Fruit fly (Drosophila melanogaster) whole organism, prepupa: ENCODE results near the gene CG1271.

Source experiments
- Blimp-1 ChIP-seq: fragments of 200-800 bp; sonication (Bioruptor generic); optimal IDR thresholded peaks from 3 replicates; lab custom pipeline; 2017; ENCODE audit warnings: missing biosample characterization, missing genetic modification characterization, mild to moderate bottlenecking, moderate library complexity, missing genetic modification reagents
- CG10669 ChIP-seq: fragments of 200-800 bp; sonication (Bioruptor generic); optimal IDR thresholded peaks from 3 replicates; lab custom pipeline; 2018; ENCODE audit warnings: missing biosample characterization, mild to moderate bottlenecking, missing genetic modification characterization, moderate library complexity
- CG11294 ChIP-seq: fragments of 200-800 bp; sonication (Bioruptor generic); IDR thresholded peaks from 2 replicates; pipeline ENCODE4 v1.3.6; 2022; ENCODE audit warnings: missing biosample characterization, missing genetic modification characterization
- CG15336 ChIP-seq: fragments of 200-800 bp; sonication (Bioruptor generic); IDR thresholded peaks from 2 replicates; pipeline ENCODE4 v1.3.6; 2022; ENCODE audit warnings: missing biosample characterization, missing genetic modification characterization
- CG16779 ChIP-seq: fragments of 200-800 bp; sonication (Bioruptor generic); optimal IDR thresholded peaks from 3 replicates; lab custom pipeline; 2017; ENCODE audit warnings: missing biosample characterization, mild to moderate bottlenecking, missing genetic modification characterization
- CG32006 ChIP-seq: fragments of 200-800 bp; sonication (Bioruptor generic); optimal IDR thresholded peaks from 3 replicates; lab custom pipeline; 2017; ENCODE audit warnings: missing biosample characterization, mild to moderate bottlenecking, missing genetic modification characterization
- CG34406 ChIP-seq: fragments of 200-800 bp; sonication (Bioruptor generic); optimal IDR thresholded peaks from 3 replicates; lab custom pipeline; 2016; ENCODE audit warnings: missing biosample characterization, missing genetic modification characterization
- CG6792 ChIP-seq: fragments of 200-800 bp; sonication (Bioruptor generic); optimal IDR thresholded peaks from 3 replicates; lab custom pipeline; 2016; ENCODE audit warnings: missing biosample characterization, missing genetic modification characterization
- CG6854 ChIP-seq: fragments of 200-800 bp; sonication (Bioruptor generic); optimal IDR thresholded peaks from 2 replicates; lab custom pipeline; 2017; ENCODE audit warnings: missing biosample characterization, mild to moderate bottlenecking, missing genetic modification characterization
- CG7368 ChIP-seq: fragments of 200-800 bp; sonication (Bioruptor generic); optimal IDR thresholded peaks from 3 replicates; lab custom pipeline; 2016; ENCODE audit warnings: missing biosample characterization, missing genetic modification characterization
- CG8319 ChIP-seq: fragments of 200-800 bp; sonication (Bioruptor generic); optimal IDR thresholded peaks from 3 replicates; lab custom pipeline; 2016; ENCODE audit warnings: missing biosample characterization, missing genetic modification characterization
- CG9139 ChIP-seq: fragments of 200-800 bp; sonication (Bioruptor generic); optimal IDR thresholded peaks from 3 replicates; lab custom pipeline; 2017; ENCODE audit warnings: missing biosample characterization, mild to moderate bottlenecking, missing genetic modification characterization
- Eip75B ChIP-seq: fragments of 200-800 bp; sonication (Bioruptor generic); optimal IDR thresholded peaks from 3 replicates; lab custom pipeline; 2016; ENCODE audit warnings: missing biosample characterization, missing genetic modification characterization
- Eip78C ChIP-seq: fragments of 200-800 bp; sonication (Bioruptor generic); peaks from one replicate; lab custom pipeline; 2016; ENCODE audit warnings: missing biosample characterization, missing genetic modification characterization
- Eip93F ChIP-seq: fragments of 200-800 bp; sonication (Bioruptor generic); optimal IDR thresholded peaks from 2 replicates; lab custom pipeline; 2016; ENCODE audit warnings: missing biosample characterization, mild to moderate bottlenecking, missing genetic modification characterization
- Ets21C ChIP-seq: fragments of 200-800 bp; sonication (Bioruptor generic); optimal IDR thresholded peaks from 3 replicates; lab custom pipeline; 2016; ENCODE audit warnings: missing biosample characterization, missing genetic modification characterization
- Ets96B ChIP-seq: fragments of 200-800 bp; optimal IDR thresholded peaks from 2 replicates; lab custom pipeline; 2019; ENCODE audit warnings: missing biosample characterization, mild to moderate bottlenecking, missing genetic modification characterization, moderate library complexity
- Gug ChIP-seq: fragments of 200-800 bp; sonication (Bioruptor generic); IDR thresholded peaks from 2 replicates; pipeline ENCODE4 v1.3.6; 2022; ENCODE audit warnings: missing biosample characterization, missing genetic modification characterization
- Hr38 ChIP-seq: sonication (Bioruptor generic); optimal IDR thresholded peaks from 2 replicates; lab custom pipeline; 2016; ENCODE audit warnings: missing biosample characterization, missing genetic modification characterization
- Hr4 ChIP-seq: fragments of 200-800 bp; sonication (Bioruptor generic); optimal IDR thresholded peaks from 3 replicates; lab custom pipeline; 2016; ENCODE audit warnings: missing biosample characterization, missing genetic modification characterization
- Smox ChIP-seq: fragments of 200-800 bp; sonication (Bioruptor generic); optimal IDR thresholded peaks from 3 replicates; lab custom pipeline; 2016; ENCODE audit warnings: missing biosample characterization, missing genetic modification characterization
- Sox102F ChIP-seq: fragments of 200-800 bp; sonication (Bioruptor generic); optimal IDR thresholded peaks from 2 replicates; lab custom pipeline; 2016; ENCODE audit warnings: missing biosample characterization, mild to moderate bottlenecking, missing genetic modification characterization
- achi ChIP-seq: fragments of 200-800 bp; sonication (Bioruptor generic); optimal IDR thresholded peaks from 3 replicates; lab custom pipeline; 2016; ENCODE audit warnings: missing biosample characterization, missing genetic modification characterization
- acj6 ChIP-seq: fragments of 200-800 bp; sonication (Bioruptor generic); optimal IDR thresholded peaks from 3 replicates; lab custom pipeline; 2016; ENCODE audit warnings: missing biosample characterization, missing genetic modification characterization
- dac ChIP-seq: fragments of 200-800 bp; sonication (Bioruptor generic); optimal IDR thresholded peaks from 2 replicates; lab custom pipeline; 2017; ENCODE audit warnings: missing biosample characterization, mild to moderate bottlenecking, missing genetic modification characterization
- esn ChIP-seq: fragments of 200-800 bp; sonication (Bioruptor generic); optimal IDR thresholded peaks from 2 replicates; lab custom pipeline; 2016; ENCODE audit warnings: missing biosample characterization, mild to moderate bottlenecking, missing genetic modification characterization, moderate library complexity
- fd59A ChIP-seq: fragments of 200-800 bp; sonication (Bioruptor generic); optimal IDR thresholded peaks from 2 replicates; lab custom pipeline; 2017; ENCODE audit warnings: missing biosample characterization, mild to moderate bottlenecking, missing genetic modification characterization, missing genetic modification reagents
- fkh ChIP-seq: fragments of 200-800 bp; sonication (Bioruptor generic); optimal IDR thresholded peaks from 3 replicates; lab custom pipeline; 2017; ENCODE audit warnings: missing biosample characterization, mild to moderate bottlenecking, missing genetic modification characterization, moderate library complexity
- lz ChIP-seq: fragments of 200-800 bp; sonication (Bioruptor generic); optimal IDR thresholded peaks from 3 replicates; lab custom pipeline; 2016; ENCODE audit warnings: missing biosample characterization, missing genetic modification characterization
- net ChIP-seq: fragments of 200-800 bp; sonication (Bioruptor generic); optimal IDR thresholded peaks from 3 replicates; lab custom pipeline; 2016; ENCODE audit warnings: missing biosample characterization, missing genetic modification characterization
- pdm3 ChIP-seq: fragments of 200-800 bp; sonication (Bioruptor generic); optimal IDR thresholded peaks from 3 replicates; lab custom pipeline; 2016; ENCODE audit warnings: missing biosample characterization, missing genetic modification characterization
- salr ChIP-seq, 2 experiments: fragments of 200-800 bp; sonication (Bioruptor generic); optimal IDR thresholded peaks; 3 replicates each; lab custom pipeline; 2016 to 2018; ENCODE audit warnings: missing biosample characterization in 2 of 2, missing genetic modification characterization in 2 of 2, mild to moderate bottlenecking in 1 of 2
- spab ChIP-seq: fragments of 200-800 bp; sonication (Bioruptor generic); optimal IDR thresholded peaks from 2 replicates; lab custom pipeline; 2017; ENCODE audit warnings: missing biosample characterization, mild to moderate bottlenecking, missing genetic modification characterization, missing genetic modification reagents
- svp ChIP-seq: fragments of 200-800 bp; sonication (Bioruptor generic); peaks from one replicate; lab custom pipeline; 2016; ENCODE audit warnings: missing biosample characterization, missing genetic modification characterization
- topi ChIP-seq: fragments of 200-800 bp; sonication (Bioruptor generic); optimal IDR thresholded peaks from 3 replicates; lab custom pipeline; 2016; ENCODE audit warnings: missing biosample characterization, missing genetic modification characterization

Gene CG1271

DNA sequence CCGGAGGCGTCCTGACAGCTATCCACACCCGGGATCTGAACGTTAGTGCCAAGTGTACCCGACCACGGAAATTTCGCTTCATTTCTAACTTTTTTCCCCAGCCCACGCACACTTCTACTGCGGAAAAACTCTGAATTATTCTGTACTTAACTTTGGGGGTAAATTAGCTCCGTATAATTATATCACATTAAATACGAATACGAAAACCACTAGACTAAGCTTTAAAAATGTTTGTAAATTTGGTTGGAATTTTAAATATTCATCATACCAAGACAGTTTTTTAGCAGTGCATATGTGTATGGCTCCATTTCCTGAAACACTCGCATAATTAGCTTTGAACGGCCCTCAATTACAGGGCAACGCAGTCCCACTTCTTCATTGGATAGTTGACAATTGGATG is 38.8 kb upstream of the CG1271 start:
- TF ChIP-seq CG9139 (no peak), topi (GFP tag; lab: Kevin White, UChicago) (no peak), acj6 (GFP tag; lab: Kevin White, UChicago) (no peak), Eip93F (GFP tag; lab: Kevin White, UChicago) (no peak), Hr4 (GFP tag; lab: Kevin White, UChicago) (no peak), Gug (GFP tag; lab: Robert Waterston, UW) (no peak), spab (GFP tag; lab: Kevin White, UChicago) (no peak), achi (no peak), svp (GFP tag; lab: Kevin White, UChicago) (no peak), salr (GFP tag; optimal IDR thresholded peaks at IDR 0.05; lab: Kevin White, UChicago) (no peak), Hr38 (GFP tag; lab: Kevin White, UChicago) (no peak)

DNA sequence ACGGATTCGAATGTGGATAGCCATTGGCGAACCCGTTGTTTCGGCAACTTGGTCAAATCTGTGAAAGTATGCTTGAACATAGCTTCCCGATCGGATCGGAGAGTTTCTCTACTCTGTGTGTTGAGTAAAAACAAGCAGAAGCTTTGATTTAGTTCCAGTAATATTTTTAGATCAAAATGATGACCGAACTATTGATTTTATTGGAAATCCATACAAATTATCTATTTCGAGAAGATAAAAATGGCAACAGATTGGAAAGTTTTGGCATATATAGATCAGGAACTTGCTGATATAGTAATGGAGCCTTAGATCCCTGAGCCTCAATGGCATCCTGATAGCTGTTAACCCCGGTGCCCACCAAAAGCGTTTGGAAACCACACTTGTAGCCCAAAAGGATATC is 36.3 kb upstream of the CG1271 start, which contains the start of gene CG32488:
TSS of gene CG32488 (minus strand) at position 101 of the 400 bp plus-strand sequence.
- TF ChIP-seq lz (GFP tag; lab: Kevin White, UChicago) = no peak
- TF ChIP-seq, all 60 proteins: peak for 0

dm6 chr3L:3017156-3017555 is 35.2 kb upstream of the CG1271 start, which contains the start of gene CG32487:
CG32487 (minus strand) TSS chr3L:3017256.
- TF ChIP-seq fd59A (GFP tag; lab: Kevin White, UChicago) = no peak
- TF ChIP-seq CG10669 = no peak
- no peak for TF ChIP-seq Eip78C (GFP tag; lab: Kevin White, UChicago)
- TF ChIP-seq CG6854 = no peak
- no peak for TF ChIP-seq pdm3 (GFP tag; lab: Kevin White, UChicago)
- no peak for TF ChIP-seq CG15336 (GFP tag; lab: Robert Waterston, UW)
- no peak for TF ChIP-seq Smox (GFP tag; lab: Kevin White, UChicago)
- no peak for TF ChIP-seq fkh (GFP tag; lab: Kevin White, UChicago)
- no peak for TF ChIP-seq CG34406 (GFP tag; lab: Kevin White, UChicago)
- no peak for TF ChIP-seq net (GFP tag; lab: Kevin White, UChicago)
- TF ChIP-seq CG7368 (GFP tag; lab: Kevin White, UChicago) = no peak
- TF ChIP-seq CG8319 = no peak
- TF ChIP-seq dac (GFP tag; lab: Kevin White, UChicago) = no peak
- no peak for TF ChIP-seq Gug (GFP tag; lab: Robert Waterston, UW)
- no peak for TF ChIP-seq Hr38 (GFP tag; lab: Kevin White, UChicago)

DNA sequence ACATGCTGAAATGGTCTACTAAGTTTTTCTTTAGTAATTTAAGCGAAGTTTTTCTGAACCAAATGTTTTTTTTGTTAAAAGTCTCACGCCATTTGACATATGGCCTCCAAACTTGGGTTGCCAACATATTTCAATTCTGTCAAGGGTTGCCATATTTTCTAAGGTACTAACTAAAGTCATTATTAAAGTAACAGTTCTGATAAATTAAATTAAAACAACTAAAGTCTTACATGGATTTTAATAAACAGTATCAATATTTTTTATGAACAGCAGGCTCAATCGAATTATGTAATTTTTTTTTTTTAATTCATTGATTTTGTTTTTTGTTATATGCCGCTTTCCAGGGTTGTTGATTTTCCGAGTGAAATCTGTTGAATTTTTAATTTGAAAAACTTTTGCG is 25.9 kb upstream of the CG1271 start, which contains the start of gene aly:
TSS of gene aly (minus strand) at position 101 of the 400 bp plus-strand sequence.
- no peak for TF ChIP-seq CG32006
- TF ChIP-seq Sox102F (GFP tag; lab: Kevin White, UChicago) = no peak
- TF ChIP-seq CG11294 = no peak
- no peak for TF ChIP-seq CG9139
- TF ChIP-seq esn (GFP tag; lab: Kevin White, UChicago) = no peak
- TF ChIP-seq Hr4 (GFP tag; lab: Kevin White, UChicago) = no peak
- no peak for TF ChIP-seq CG7368 (GFP tag; lab: Kevin White, UChicago)
- no peak for TF ChIP-seq Gug (GFP tag; lab: Robert Waterston, UW)
- TF ChIP-seq Eip75B (GFP tag; lab: Kevin White, UChicago) = no peak
- no peak for TF ChIP-seq fkh (GFP tag; lab: Kevin White, UChicago)
- TF ChIP-seq Ets96B (tag; lab: Kevin White, UChicago) = no peak
- TF ChIP-seq CG6854 = no peak
- no peak for TF ChIP-seq CG6792 (GFP tag; lab: Kevin White, UChicago)
- no peak for TF ChIP-seq Blimp-1 (GFP tag; lab: Kevin White, UChicago)
- TF ChIP-seq achi = no peak
- no peak for TF ChIP-seq CG16779 (tag; lab: Kevin White, UChicago)
- TF ChIP-seq CG10669 = no peak
- TF ChIP-seq CG8319 = no peak
- no peak for TF ChIP-seq Ets21C
- TF ChIP-seq Eip93F (GFP tag; lab: Kevin White, UChicago) = no peak
